Fruit fly (Drosophila melanogaster) whole organism, embryonic: Measurements from ENCODE around the gene CG42749.

Experiments used
- Aef1 ChIP-seq: fragments of 200-800 bp; sonication (Bioruptor generic); IDR thresholded peaks from 3 replicates; pipeline ENCODE4 v1.3.6; 2022; ENCODE audit warnings: missing biosample characterization, missing genetic modification characterization
- Atf-2 ChIP-seq: fragments of 200-800 bp; sonication (Bioruptor generic); optimal IDR thresholded peaks from 2 replicates; lab custom pipeline; 2016; ENCODE audit warnings: missing biosample characterization, missing genetic modification characterization
- Atf6 ChIP-seq: fragments of 200-800 bp; sonication (Bioruptor generic); IDR thresholded peaks from 2 replicates; pipeline ENCODE4 v1.3.6; 2022; ENCODE audit warnings: missing biosample characterization, missing genetic modification characterization
- CG10209 ChIP-seq: fragments of 200-800 bp; sonication (Bioruptor generic); optimal IDR thresholded peaks from 3 replicates; lab custom pipeline; 2017; ENCODE audit warnings: missing biosample characterization, mild to moderate bottlenecking, missing genetic modification characterization, missing genetic modification reagents
- CG1024 ChIP-seq: fragments of 200-800 bp; sonication (Bioruptor generic); IDR thresholded peaks from 2 replicates; pipeline ENCODE4 v1.3.6; 2022; ENCODE audit warnings: missing biosample characterization, missing genetic modification characterization
- CG1233 ChIP-seq: fragments of 200-800 bp; sonication (Bioruptor generic); optimal IDR thresholded peaks from 4 replicates; lab custom pipeline; 2018; ENCODE audit warnings: missing biosample characterization, mild to moderate bottlenecking, missing genetic modification characterization
- CG1647 ChIP-seq: fragments of 200-800 bp; sonication (Bioruptor generic); optimal IDR thresholded peaks from 3 replicates; lab custom pipeline; 2016; ENCODE audit warnings: missing biosample characterization, missing genetic modification characterization
- CG16813 ChIP-seq: fragments of 200-800 bp; sonication (Bioruptor generic); IDR thresholded peaks from 3 replicates; pipeline ENCODE4 v1.3.6; 2022; ENCODE audit warnings: missing biosample characterization, missing genetic modification characterization; ENCODE audit not compliant: partially characterized antibody
- CG17568 ChIP-seq: fragments of 200-800 bp; sonication (Bioruptor generic); optimal IDR thresholded peaks from 2 replicates; lab custom pipeline; 2018; ENCODE audit warnings: missing biosample characterization, mild to moderate bottlenecking, missing genetic modification characterization, moderate library complexity
- CG18011 ChIP-seq: fragments of 200-800 bp; sonication (Bioruptor generic); optimal IDR thresholded peaks from 2 replicates; lab custom pipeline; 2017; ENCODE audit warnings: missing biosample characterization, missing genetic modification characterization, mild to moderate bottlenecking, moderate library complexity, missing genotype
- CG18262 ChIP-seq: fragments of 200-800 bp; optimal IDR thresholded peaks from 3 replicates; lab custom pipeline; 2019; ENCODE audit warnings: missing biosample characterization, mild to moderate bottlenecking, missing genetic modification characterization, moderate library complexity
- CG2116 ChIP-seq: fragments of 200-800 bp; sonication (Bioruptor generic); optimal IDR thresholded peaks from 3 replicates; lab custom pipeline; 2018; ENCODE audit warnings: missing biosample characterization, mild to moderate bottlenecking, missing genetic modification characterization
- CG2120 ChIP-seq: fragments of 200-800 bp; sonication (Bioruptor generic); optimal IDR thresholded peaks from 3 replicates; lab custom pipeline; 2016; ENCODE audit warnings: missing biosample characterization, missing genetic modification characterization
- CG3281 ChIP-seq: fragments of 200-800 bp; sonication (Bioruptor generic); optimal IDR thresholded peaks from 3 replicates; lab custom pipeline; 2017; ENCODE audit warnings: missing biosample characterization, mild to moderate bottlenecking, missing genetic modification characterization
- CG6791 ChIP-seq: fragments of 200-800 bp; sonication (Bioruptor generic); IDR thresholded peaks from 3 replicates; pipeline ENCODE4 v1.3.6; 2022; ENCODE audit warnings: missing biosample characterization, missing genetic modification characterization; ENCODE audit not compliant: partially characterized antibody
- CG7963 ChIP-seq: fragments of 200-800 bp; sonication (Bioruptor generic); IDR thresholded peaks from 3 replicates; pipeline ENCODE4 v1.3.6; 2022; ENCODE audit warnings: missing biosample characterization, missing genetic modification characterization; ENCODE audit not compliant: partially characterized antibody
- CG9727 ChIP-seq: fragments of 200-800 bp; sonication (Bioruptor generic); optimal IDR thresholded peaks from 3 replicates; lab custom pipeline; 2017; ENCODE audit warnings: missing biosample characterization, mild to moderate bottlenecking, missing genetic modification characterization
- CG9932 ChIP-seq: fragments of 200-800 bp; sonication (Bioruptor generic); IDR thresholded peaks from 2 replicates; pipeline ENCODE4 v1.3.6; 2022; ENCODE audit warnings: missing biosample characterization, missing genetic modification characterization
- CHES-1-like ChIP-seq: fragments of 200-800 bp; sonication (Bioruptor generic); optimal IDR thresholded peaks from 2 replicates; lab custom pipeline; 2016; ENCODE audit warnings: missing biosample characterization, missing genetic modification characterization
- Camta ChIP-seq: fragments of 200-800 bp; sonication (Bioruptor generic); optimal IDR thresholded peaks from 2 replicates; lab custom pipeline; 2016; ENCODE audit warnings: missing biosample characterization, missing genetic modification characterization
- Dll ChIP-seq: fragments of 200-800 bp; sonication (Bioruptor generic); IDR thresholded peaks from 4 replicates; pipeline ENCODE4 v1.3.6; 2022; ENCODE audit warnings: missing biosample characterization, missing genetic modification characterization; ENCODE audit not compliant: partially characterized antibody
- Dref ChIP-seq: fragments of 200-800 bp; sonication (Bioruptor generic); IDR thresholded peaks from 2 replicates; pipeline ENCODE4 v1.3.6; 2022; ENCODE audit warnings: missing biosample characterization, missing genetic modification characterization
- E2f1 ChIP-seq: fragments of 200-800 bp; sonication (Bioruptor generic); IDR thresholded peaks from 2 replicates; pipeline ENCODE4 v1.3.6; 2022; ENCODE audit warnings: missing biosample characterization, missing genetic modification characterization
- Kr ChIP-seq: fragments of 200-800 bp; sonication (Bioruptor generic); optimal IDR thresholded peaks from 2 replicates; lab custom pipeline; 2017; ENCODE audit warnings: missing biosample characterization, mild to moderate bottlenecking, missing genetic modification characterization
- Max ChIP-seq: fragments of 200-800 bp; sonication (Bioruptor generic); optimal IDR thresholded peaks from 2 replicates; lab custom pipeline; 2016; ENCODE audit warnings: missing biosample characterization, mild to moderate bottlenecking, missing genetic modification characterization
- Med ChIP-seq: fragments of 200-800 bp; sonication (Bioruptor generic); peaks from one replicate; lab custom pipeline; 2016; ENCODE audit warnings: missing biosample characterization, missing genetic modification characterization, mild to moderate bottlenecking, inconsistent platforms, moderate library complexity
- Opbp ChIP-seq: fragments of 200-800 bp; sonication (Bioruptor generic); IDR thresholded peaks from 3 replicates; pipeline ENCODE4 v1.3.6; 2022; ENCODE audit warnings: missing biosample characterization, missing genetic modification characterization; ENCODE audit not compliant: partially characterized antibody
- PHDP ChIP-seq: fragments of 200-800 bp; sonication (Bioruptor generic); optimal IDR thresholded peaks from 3 replicates; lab custom pipeline; 2018; ENCODE audit warnings: missing biosample characterization, mild to moderate bottlenecking, missing genetic modification characterization, moderate library complexity
- Tbp ChIP-seq: fragments of >200 bp; optimal IDR thresholded peaks from 2 replicates; lab custom pipeline; 2018; ENCODE audit warnings: missing biosample characterization, missing genetic modification characterization
- Xrp1 ChIP-seq: fragments of 200-800 bp; sonication (Bioruptor generic); IDR thresholded peaks from 2 replicates; pipeline ENCODE4 v1.3.6; 2022; ENCODE audit warnings: missing biosample characterization, missing genetic modification characterization
- amos ChIP-seq: fragments of 200-800 bp; sonication (Bioruptor generic); IDR thresholded peaks from 2 replicates; pipeline ENCODE4 v1.3.6; 2022; ENCODE audit warnings: missing biosample characterization, missing genetic modification characterization; ENCODE audit not compliant: partially characterized antibody
- ato ChIP-seq: fragments of 200-800 bp; sonication (Bioruptor generic); IDR thresholded peaks from 2 replicates; pipeline ENCODE4 v1.3.6; 2022; ENCODE audit warnings: missing biosample characterization, missing genetic modification characterization; ENCODE audit not compliant: partially characterized antibody
- caup ChIP-seq: fragments of 200-800 bp; sonication (Bioruptor generic); optimal IDR thresholded peaks from 3 replicates; lab custom pipeline; 2017; ENCODE audit warnings: missing biosample characterization, mild to moderate bottlenecking, missing genetic modification characterization, moderate library complexity; ENCODE audit not compliant: severe bottlenecking
- corto ChIP-seq: fragments of 200-800 bp; sonication (Bioruptor generic); optimal IDR thresholded peaks from 2 replicates; lab custom pipeline; 2016; ENCODE audit warnings: missing biosample characterization, mild to moderate bottlenecking, missing genetic modification characterization, moderate library complexity
- esg ChIP-seq: fragments of 200-800 bp; sonication (Bioruptor generic); conservative IDR thresholded peaks from 2 replicates; pipeline ENCODE4 v1.3.6; 2022; ENCODE audit warnings: missing biosample characterization, missing genetic modification characterization
- h ChIP-seq: fragments of >200 bp; optimal IDR thresholded peaks from 2 replicates; lab custom pipeline; 2017
- hbn ChIP-seq: fragments of 200-800 bp; sonication (Bioruptor generic); IDR thresholded peaks from 2 replicates; pipeline ENCODE4 v1.3.6; 2022; ENCODE audit warnings: missing biosample characterization, missing genetic modification characterization; ENCODE audit not compliant: partially characterized antibody
- ken ChIP-seq: fragments of 200-800 bp; sonication (Bioruptor generic); IDR thresholded peaks from 3 replicates; pipeline ENCODE4 v1.3.6; 2022; ENCODE audit warnings: missing biosample characterization, missing genetic modification characterization
- nmo ChIP-seq: fragments of 200-800 bp; sonication (Bioruptor generic); optimal IDR thresholded peaks from 2 replicates; lab custom pipeline; 2018; ENCODE audit warnings: missing biosample characterization, mild to moderate bottlenecking, missing genetic modification characterization, moderate library complexity
- odd ChIP-seq: fragments of 200-800 bp; sonication (Bioruptor generic); optimal IDR thresholded peaks from 2 replicates; lab custom pipeline; 2017; ENCODE audit warnings: missing biosample characterization, mild to moderate bottlenecking, missing genetic modification characterization
- org-1 ChIP-seq: fragments of 200-800 bp; sonication (Bioruptor generic); optimal IDR thresholded peaks from 2 replicates; lab custom pipeline; 2017; ENCODE audit warnings: missing biosample characterization, missing genetic modification characterization
- phol ChIP-seq: fragments of 200-800 bp; sonication (Bioruptor generic); optimal IDR thresholded peaks from 3 replicates; lab custom pipeline; 2018; ENCODE audit warnings: missing biosample characterization, mild to moderate bottlenecking, missing genetic modification characterization, moderate library complexity
- psq ChIP-seq: fragments of 200-800 bp; sonication (Bioruptor generic); optimal IDR thresholded peaks from 2 replicates; lab custom pipeline; 2017; ENCODE audit warnings: missing biosample characterization, missing genetic modification characterization
- rib ChIP-seq: fragments of 200-800 bp; sonication (Bioruptor generic); IDR thresholded peaks from 2 replicates; pipeline ENCODE4 v1.3.6; 2022; ENCODE audit warnings: missing biosample characterization, missing genetic modification characterization
- schlank ChIP-seq: fragments of 200-800 bp; sonication (Bioruptor generic); optimal IDR thresholded peaks from 2 replicates; lab custom pipeline; 2018; ENCODE audit warnings: missing biosample characterization, mild to moderate bottlenecking, missing genetic modification characterization
- sna ChIP-seq: fragments of 200-800 bp; sonication (Bioruptor generic); IDR thresholded peaks from 2 replicates; pipeline ENCODE4 v1.3.6; 2022; ENCODE audit warnings: missing biosample characterization, missing genetic modification characterization; ENCODE audit not compliant: partially characterized antibody
- sr ChIP-seq: fragments of 200-800 bp; sonication (Bioruptor generic); IDR thresholded peaks from 3 replicates; pipeline ENCODE4 v1.3.6; 2022; ENCODE audit warnings: missing biosample characterization, missing genetic modification characterization
- ttk ChIP-seq: fragments of 200-800 bp; sonication (Bioruptor generic); IDR thresholded peaks from 2 replicates; pipeline ENCODE4 v2.1.2; 2022; ENCODE audit warnings: missing biosample characterization, missing genetic modification characterization

Gene CG42749

DNA sequence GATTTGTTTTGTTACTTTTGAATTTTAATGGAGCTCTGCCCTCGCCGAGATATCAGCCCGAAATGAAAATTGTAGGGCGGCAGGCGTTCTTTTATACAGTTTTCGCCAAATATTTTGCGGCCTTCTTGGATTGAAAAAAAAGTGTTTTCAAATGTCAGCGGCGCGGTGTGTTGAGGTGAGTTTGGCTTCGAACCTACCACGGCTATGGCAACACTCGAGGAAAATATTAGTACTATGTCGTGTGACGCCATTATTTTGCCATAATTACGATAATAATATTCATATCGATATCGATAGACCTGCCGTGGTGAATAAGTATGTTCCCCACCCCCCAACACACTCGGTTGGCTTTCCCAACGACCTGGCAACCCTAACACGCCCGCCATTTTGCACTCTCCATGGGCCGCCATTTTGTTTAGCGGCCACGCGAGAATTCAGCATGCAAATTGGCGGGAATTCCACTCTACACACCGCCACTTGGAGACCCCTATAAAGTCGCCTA lies 16.0 kb downstream of the CG42749 start, which contains the start of the genes TrxT and dhd (continued):
- TF ChIP-seq CHES-1-like (GFP tag; lab: Kevin White, UChicago) = peak; percentile 38
- peak; percentile 12; the same call in 1 of the 3 replicates for TF ChIP-seq Aef1 (GFP tag; lab: Robert Waterston, UW)
- no peak for TF ChIP-seq Tbp (GFP tag; lab: Kevin White, UChicago)
- peak; percentile 23 for TF ChIP-seq CG10209
- TF ChIP-seq phol (tag; lab: Kevin White, UChicago) = peak; percentile 100
- no peak for TF ChIP-seq odd (GFP tag; lab: Kevin White, UChicago)
- TF ChIP-seq sna (GFP tag; lab: Robert Waterston, UW) = peak; percentile 59; the same call in 1 of the 2 replicates
- TF ChIP-seq Max (GFP tag; lab: Kevin White, UChicago) = peak; percentile 6
- peak; percentile 70 for TF ChIP-seq CG6791 (GFP tag; lab: Robert Waterston, UW)
- peak; percentile 46 for TF ChIP-seq nmo (GFP tag; lab: Kevin White, UChicago)
- TF ChIP-seq Kr (GFP tag; lab: Kevin White, UChicago) = no peak
- peak; percentile 64; the same call in 2 of the 3 replicates for TF ChIP-seq Opbp
- no peak for TF ChIP-seq CG17568
- peak; percentile 62; the same call in 2 of the 4 replicates for TF ChIP-seq Dll (GFP tag; lab: Robert Waterston, UW)
- peak; percentile 40 for TF ChIP-seq CG2120 (GFP tag; lab: Kevin White, UChicago)
- 0 out of 3 replicates have a peak, but pooled peaks have one; percentile 52 for TF ChIP-seq sr (GFP tag; lab: Robert Waterston, UW)
- no peak for TF ChIP-seq psq (GFP tag; lab: Kevin White, UChicago)
- TF ChIP-seq caup (GFP tag; lab: Kevin White, UChicago) = peak; percentile 50
- TF ChIP-seq schlank = peak; percentile 19
- TF ChIP-seq CG18262 (tag; lab: Kevin White, UChicago) = no peak
- TF ChIP-seq CG1647 (GFP tag; lab: Kevin White, UChicago) = no peak
- peak; percentile 46; the same call in 1 of the 2 replicates for TF ChIP-seq hbn (GFP tag; lab: Robert Waterston, UW)
- peak; percentile 54; the same call in 1 of the 2 replicates for TF ChIP-seq amos (GFP tag; lab: Robert Waterston, UW)
- TF ChIP-seq CG16813 (GFP tag; lab: Robert Waterston, UW) = 0 out of 3 replicates have a peak, but pooled peaks have one; percentile 27
- TF ChIP-seq rib (GFP tag; lab: Robert Waterston, UW) = 0 out of 2 replicates have a peak, but pooled peaks have one; percentile 43
- no peak for TF ChIP-seq corto (GFP tag; lab: Kevin White, UChicago)
- TF ChIP-seq esg (GFP tag; lab: Robert Waterston, UW) = no peak
- no peak for TF ChIP-seq org-1 (GFP tag; lab: Kevin White, UChicago)
- TF ChIP-seq Atf6 (GFP tag; lab: Robert Waterston, UW) = 0 out of 2 replicates have a peak, but pooled peaks have one; percentile 29
- TF ChIP-seq CG9932 (GFP tag; lab: Robert Waterston, UW) = peak; percentile 34; the same call in 1 of the 2 replicates
- TF ChIP-seq CG1233 (GFP tag; lab: Kevin White, UChicago) = peak; percentile 31
- no peak for TF ChIP-seq PHDP (tag; lab: Kevin White, UChicago)
- TF ChIP-seq ato (GFP tag; lab: Robert Waterston, UW) = peak; percentile 47; the same call in 1 of the 2 replicates
- TF ChIP-seq Atf-2 (GFP tag; lab: Kevin White, UChicago) = no peak
- TF ChIP-seq h (lab: Kevin White, UChicago) = no peak
- peak; percentile 21 for TF ChIP-seq CG9727 (GFP tag; lab: Kevin White, UChicago)
- peak; percentile 80 for TF ChIP-seq Dref (GFP tag; lab: Robert Waterston, UW)
- 0 out of 2 replicates have a peak, but pooled peaks have one; percentile 38 for TF ChIP-seq CG1024
- TF ChIP-seq E2f1 (GFP tag; lab: Robert Waterston, UW) = peak; percentile 69
- TF ChIP-seq CG3281 (GFP tag; lab: Kevin White, UChicago) = peak; percentile 16
- peak; percentile 48; the same call in 1 of the 2 replicates for TF ChIP-seq Xrp1 (GFP tag; lab: Robert Waterston, UW)
- TF ChIP-seq CG7963 (GFP tag; lab: Robert Waterston, UW) = 0 out of 3 replicates have a peak, but pooled peaks have one; percentile 4
- peak; percentile 3 for TF ChIP-seq Camta
- peak; percentile 93 for TF ChIP-seq Med (GFP tag; lab: Kevin White, UChicago)
- peak; percentile 42 for TF ChIP-seq CG2116
- no peak for TF ChIP-seq ttk (GFP tag; lab: Robert Waterston, UW)
- no peak for TF ChIP-seq ken
- no peak for TF ChIP-seq CG18011 (GFP tag; lab: Kevin White, UChicago)
